Fruit fly (Drosophila melanogaster) whole organism, adult: Measurements from ENCODE around the gene FipoQ.

Experiments used
- cnc ChIP-seq, 2 experiments: fragments of >200 bp; optimal IDR thresholded peaks; 2 replicates each; lab custom pipeline; 2017
- pad ChIP-seq: fragments of 200-800 bp; sonication (Bioruptor generic); optimal IDR thresholded peaks from 3 replicates; lab custom pipeline; 2017; ENCODE audit warnings: missing biosample characterization, missing genetic modification characterization, mild to moderate bottlenecking, moderate library complexity, missing genetic modification reagents
- toe ChIP-seq: fragments of 200-800 bp; sonication (Bioruptor generic); optimal IDR thresholded peaks from 2 replicates; lab custom pipeline; 2016; ENCODE audit warnings: missing biosample characterization, missing genetic modification characterization

DNA sequence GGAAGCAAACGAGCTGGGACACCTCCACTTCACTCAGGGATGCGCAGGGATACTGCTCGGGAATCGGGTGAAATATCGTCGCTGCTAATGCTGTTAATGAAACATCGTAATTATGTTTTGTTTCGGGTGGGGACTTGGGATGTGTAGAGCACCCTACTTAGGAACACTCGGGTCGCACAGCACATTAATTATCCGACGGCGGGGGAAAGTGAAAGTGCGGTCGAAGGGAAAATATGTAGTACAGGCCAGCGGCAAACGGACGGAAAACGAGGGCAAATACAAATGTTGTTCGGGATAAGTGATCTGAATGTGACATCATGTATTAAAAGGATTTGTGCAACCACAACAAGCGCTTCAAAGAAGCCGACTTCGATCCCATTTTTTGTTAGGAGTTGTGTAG, 16.9 kb downstream of the FipoQ start:
- no peak for TF ChIP-seq toe (GFP tag; lab: Kevin White, UChicago)
- TF ChIP-seq cnc (optimal IDR thresholded peaks at IDR 0.05; lab: Kevin White, UChicago), result no peak
- TF ChIP-seq pad (GFP tag; lab: Kevin White, UChicago), result no peak
